Worm (Caenorhabditis elegans) whole organism, L3 larva: ENCODE results near the gene gem-1.

Experiments
- R02D3.7 ChIP-seq: fragments of 150-350 bp; optimal IDR thresholded peaks from 2 replicates; lab custom pipeline; 2014; ENCODE audit warnings: missing biosample characterization, missing genetic modification characterization
- ama-1 ChIP-seq: fragments of 150-350 bp; optimal IDR thresholded peaks from 2 replicates; lab custom pipeline; 2018
- ceh-16 ChIP-seq: sonication (generic microtip); optimal IDR thresholded peaks from 2 replicates; lab custom pipeline; 2017; ENCODE audit warnings: missing biosample characterization, missing genetic modification characterization
- ceh-28 ChIP-seq: fragments of 150-350 bp; optimal IDR thresholded peaks from 2 replicates; lab custom pipeline; 2014; ENCODE audit warnings: missing biosample characterization, missing genetic modification reagents, missing genetic modification characterization
- ceh-82 ChIP-seq: fragments of 150-350 bp; optimal IDR thresholded peaks from 2 replicates; lab custom pipeline; 2014; ENCODE audit warnings: missing biosample characterization, missing genetic modification characterization
- ceh-9 ChIP-seq: sonication (generic microtip); optimal IDR thresholded peaks from 2 replicates; lab custom pipeline; 2018; ENCODE audit warnings: missing biosample characterization, missing genetic modification characterization
- daf-12 ChIP-seq: fragments of 150-350 bp; optimal IDR thresholded peaks from 2 replicates; lab custom pipeline; 2014; ENCODE audit warnings: missing biosample characterization, missing genetic modification reagents, missing genetic modification characterization
- egl-5 ChIP-seq: fragments of 150-350 bp; optimal IDR thresholded peaks from 2 replicates; lab custom pipeline; 2017; ENCODE audit warnings: missing biosample characterization, missing genetic modification reagents, missing genetic modification characterization, inconsistent platforms
- elt-1 ChIP-seq: fragments of 150-350 bp; optimal IDR thresholded peaks from 2 replicates; lab custom pipeline; 2014; ENCODE audit warnings: missing biosample characterization, missing genetic modification characterization
- elt-2 ChIP-seq: sonication (generic microtip); optimal IDR thresholded peaks from 2 replicates; lab custom pipeline; 2016; ENCODE audit warnings: missing genetic modification reagents, mild to moderate bottlenecking, missing genetic modification characterization, missing compliant biosample characterization
- eor-1 ChIP-seq, 2 experiments: fragments of 150-350 bp; optimal IDR thresholded peaks; 2 replicates each; lab custom pipeline; 2014 to 2018; ENCODE audit warnings: missing biosample characterization in 2 of 2, missing genetic modification characterization in 2 of 2
- fkh-10 ChIP-seq: sonication (generic microtip); optimal IDR thresholded peaks from 2 replicates; lab custom pipeline; 2017; ENCODE audit warnings: missing biosample characterization, missing genetic modification reagents, missing genetic modification characterization
- fos-1 ChIP-seq: fragments of 150-350 bp; optimal IDR thresholded peaks from 2 replicates; lab custom pipeline; 2014; ENCODE audit warnings: missing biosample characterization, missing genetic modification characterization
- lin-15B ChIP-seq: fragments of 150-350 bp; optimal IDR thresholded peaks from 2 replicates; lab custom pipeline; 2014; ENCODE audit warnings: missing biosample characterization, missing genetic modification characterization
- lin-39 ChIP-seq: fragments of 150-350 bp; optimal IDR thresholded peaks from 2 replicates; lab custom pipeline; 2018; ENCODE audit warnings: missing biosample characterization, missing genetic modification reagents, missing genetic modification characterization
- lsy-12 ChIP-seq: sonication (generic microtip); optimal IDR thresholded peaks from 2 replicates; lab custom pipeline; 2016; ENCODE audit warnings: mild to moderate bottlenecking, missing genetic modification characterization, missing compliant biosample characterization
- mml-1 ChIP-seq: fragments of 150-350 bp; sonication (generic microtip); optimal IDR thresholded peaks from 3 replicates; lab custom pipeline; 2014; ENCODE audit warnings: missing biosample characterization, missing genetic modification characterization
- nfya-1 ChIP-seq: sonication (generic microtip); optimal IDR thresholded peaks from 2 replicates; lab custom pipeline; 2017; ENCODE audit warnings: missing genetic modification characterization, mild to moderate bottlenecking, missing compliant biosample characterization, antibody characterized with exemption, moderate library complexity; ENCODE audit not compliant: insufficient read depth
- nhr-11 ChIP-seq: fragments of 150-350 bp; optimal IDR thresholded peaks from 2 replicates; lab custom pipeline; 2014; ENCODE audit warnings: missing biosample characterization, missing genetic modification characterization
- nhr-12 ChIP-seq: fragments of 150-350 bp; optimal IDR thresholded peaks from 2 replicates; lab custom pipeline; 2014; ENCODE audit warnings: missing biosample characterization, missing genetic modification characterization
- nhr-23 ChIP-seq: fragments of 150-350 bp; optimal IDR thresholded peaks from 2 replicates; lab custom pipeline; 2014; ENCODE audit warnings: missing biosample characterization, missing genetic modification reagents, missing genetic modification characterization
- nhr-25 ChIP-seq: sonication (generic microtip); optimal IDR thresholded peaks from 2 replicates; lab custom pipeline; 2017; ENCODE audit warnings: missing biosample characterization, missing genetic modification characterization
- nhr-67 ChIP-seq: fragments of 150-350 bp; optimal IDR thresholded peaks from 2 replicates; lab custom pipeline; 2014; ENCODE audit warnings: missing biosample characterization, missing genetic modification characterization
- nhr-76 ChIP-seq: fragments of 150-350 bp; sonication (generic microtip); optimal IDR thresholded peaks from 5 replicates; lab custom pipeline; 2014; ENCODE audit warnings: missing biosample characterization, missing genetic modification characterization
- pha-4 ChIP-seq: fragments of 150-350 bp; optimal IDR thresholded peaks from 2 replicates; lab custom pipeline; 2014; ENCODE audit warnings: missing biosample characterization, missing genetic modification reagents, missing genetic modification characterization
- pqm-1 ChIP-seq: fragments of 150-350 bp; optimal IDR thresholded peaks from 2 replicates; lab custom pipeline; 2017; ENCODE audit warnings: missing biosample characterization, missing genetic modification characterization, inconsistent platforms
- snpc-4 ChIP-seq: fragments of 150-350 bp; optimal IDR thresholded peaks from 2 replicates; lab custom pipeline; 2014; ENCODE audit warnings: missing biosample characterization, missing genetic modification characterization
- tbx-2 ChIP-seq: sonication (generic microtip); optimal IDR thresholded peaks from 2 replicates; lab custom pipeline; 2016; ENCODE audit warnings: mild to moderate bottlenecking, missing genetic modification characterization, missing compliant biosample characterization
- unc-62 ChIP-seq: fragments of 150-350 bp; sonication (generic microtip); optimal IDR thresholded peaks from 4 replicates; lab custom pipeline; 2014; ENCODE audit warnings: missing biosample characterization, missing genetic modification reagents, missing genetic modification characterization
- zag-1 ChIP-seq: fragments of 150-350 bp; optimal IDR thresholded peaks from 2 replicates; lab custom pipeline; 2014; ENCODE audit warnings: missing biosample characterization, missing genetic modification characterization

Gene gem-1

ce11 chrX:13341853-13342252 is 34.9 kb downstream of the gem-1 start:
- TF ChIP-seq elt-2 (tag; lab: Kevin White, UChicago) (peak; percentile 64), nhr-25 (no peak), pqm-1 (tag; lab: Kevin White, UChicago) (peak; percentile 37)

ce11 chrX:13340970-13341369 is 35.8 kb downstream of the gem-1 start:
- TF ChIP-seq nfya-1 (tag; lab: Kevin White, UChicago) (peak; percentile 15), snpc-4 (tag; lab: Kevin White, UChicago) (no peak)

ce11 chrX:13339029-13339626 is 37.7 kb downstream of the gem-1 start:
- no peak for TF ChIP-seq nhr-23
- no peak for TF ChIP-seq ceh-82 (tag; lab: Kevin White, UChicago)
- no peak for TF ChIP-seq unc-62 (GFP tag; lab: Kevin White, UChicago)
- no peak for TF ChIP-seq nhr-67
- no peak for TF ChIP-seq lin-15B (tag; lab: Kevin White, UChicago)
- TF ChIP-seq R02D3.7 (tag; lab: Kevin White, UChicago): no peak
- peak; percentile 75 for TF ChIP-seq elt-2 (tag; lab: Kevin White, UChicago)

- TF ChIP-seq tbx-2: no peak
- no peak for TF ChIP-seq ceh-28 (tag; lab: Kevin White, UChicago)
- TF ChIP-seq ceh-9 (tag; lab: Kevin White, UChicago): no peak
- TF ChIP-seq nhr-12 (tag; lab: Kevin White, UChicago): no peak
- TF ChIP-seq nhr-76 (tag; lab: Kevin White, UChicago): no peak
- no peak for TF ChIP-seq pha-4 (tag; lab: Kevin White, UChicago)
- no peak for TF ChIP-seq daf-12
- no peak for TF ChIP-seq lsy-12
These were observed 39.1 kb downstream of the gem-1 start, which contains the start of gene ptr-24 for ce11 chrX:13337728-13338127. TSS of gene ptr-24 (plus strand) at chrX:13338028.

DNA sequence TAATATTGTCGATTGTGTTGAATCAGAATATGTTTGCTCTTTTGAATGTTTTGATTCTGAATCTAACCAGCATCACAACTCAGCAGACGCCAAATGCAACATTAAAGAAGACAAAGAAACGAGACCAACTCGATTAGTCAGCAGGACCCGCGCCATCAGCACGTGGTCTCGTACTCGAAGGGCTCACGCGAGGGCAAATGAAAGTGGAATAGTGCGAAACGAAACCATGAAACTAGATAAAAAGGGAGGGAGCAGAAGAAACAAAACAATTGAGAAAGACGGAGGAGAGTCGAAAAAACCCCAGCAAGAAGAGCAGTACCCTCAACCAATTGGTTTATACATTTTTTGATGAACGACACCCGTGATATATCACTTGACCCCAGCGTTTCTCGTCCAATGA is 39.8 kb downstream of the gem-1 start:
- peak; percentile 44 for TF ChIP-seq lin-39 (tag; lab: Kevin White, UChicago)
- TF ChIP-seq fos-1: no peak

DNA sequence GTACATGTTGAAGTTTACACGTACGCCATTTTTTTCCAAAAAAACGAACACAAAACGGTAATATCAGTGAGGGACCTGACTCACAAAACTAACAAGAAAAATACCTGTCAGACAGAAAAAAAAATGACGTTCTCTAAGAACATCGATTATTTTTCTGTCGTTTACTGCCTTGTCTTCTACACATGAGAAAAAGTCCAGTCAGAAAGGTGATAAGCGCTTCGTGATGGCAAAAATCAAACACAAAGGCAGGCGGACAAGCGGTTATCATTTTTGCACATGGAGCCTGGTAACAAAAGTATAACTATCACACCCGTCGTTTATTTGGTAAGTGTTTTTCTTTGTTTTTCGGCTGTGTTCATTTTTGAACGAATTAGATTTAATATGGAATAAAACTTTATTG is 43.0 kb downstream of the gem-1 start, which contains the start of gene F46G10.4:
F46G10.4 (plus strand) TSS at position 212 of the 400 bp plus-strand sequence.
- TF ChIP-seq nhr-12 (tag; lab: Kevin White, UChicago): no peak
- TF ChIP-seq mml-1 (tag; lab: Kevin White, UChicago): no peak
- no peak for TF ChIP-seq tbx-2
- peak; percentile 82 for TF ChIP-seq elt-2 (tag; lab: Kevin White, UChicago)
- TF ChIP-seq nhr-25: no peak
- no peak for TF ChIP-seq egl-5 (tag; lab: Kevin White, UChicago)
- no peak for TF ChIP-seq ceh-82 (tag; lab: Kevin White, UChicago)
- no peak for TF ChIP-seq nhr-11 (tag; lab: Kevin White, UChicago)
- TF ChIP-seq elt-1 (tag; lab: Kevin White, UChicago): no peak
- no peak for TF ChIP-seq unc-62 (GFP tag; lab: Kevin White, UChicago)
- TF ChIP-seq daf-12: no peak
- TF ChIP-seq pha-4 (tag; lab: Kevin White, UChicago): peak; percentile 14
- TF ChIP-seq ceh-16 (tag; lab: Kevin White, UChicago): no peak
- no peak for TF ChIP-seq nfya-1 (tag; lab: Kevin White, UChicago)
- TF ChIP-seq R02D3.7 (tag; lab: Kevin White, UChicago): no peak
- TF ChIP-seq nhr-76 (tag; lab: Kevin White, UChicago): no peak
- TF ChIP-seq fkh-10: no peak
- no peak for TF ChIP-seq eor-1 (tag; optimal IDR thresholded peaks at IDR 0.05; lab: Kevin White, UChicago)
- no peak for TF ChIP-seq ama-1 (lab: Kevin White, UChicago)
- TF ChIP-seq ceh-9 (tag; lab: Kevin White, UChicago): no peak
- TF ChIP-seq pqm-1 (tag; lab: Kevin White, UChicago): peak; percentile 88
- TF ChIP-seq zag-1: no peak
- no peak for TF ChIP-seq lin-39 (tag; lab: Kevin White, UChicago)
